Fruit fly (Drosophila melanogaster): ENCODE data around the gene tal-AA.

Gene tal-AA

dm6 chr3R:13779241-13779683, 33.6 kb upstream of the tal-AA start, which contains the start of the genes CG42375 and CG9288 (continued):
- TF ChIP-seq CG18764 (GFP tag; optimal IDR thresholded peaks at IDR 0.05) (peak; percentile 59), CG10565 (GFP tag; optimal IDR thresholded peaks at IDR 0.05) (peak; percentile 30), Fer1 (GFP tag; optimal IDR thresholded peaks at IDR 0.05) (peak; percentile 75), CG33557 (GFP tag; optimal IDR thresholded peaks at IDR 0.05) (no peak), CG2889 (GFP tag; IDR thresholded peaks at IDR 0.05) (no peak), CG5180 (GFP tag; optimal IDR thresholded peaks at IDR 0.05) (peak; percentile 37), peb (GFP tag; IDR thresholded peaks at IDR 0.05) (no peak), CG11085 (GFP tag; IDR thresholded peaks at IDR 0.05) (peak; percentile 38; the same call in 1 of the 2 replicates), CG13424 (tag; optimal IDR thresholded peaks at IDR 0.05) (peak; percentile 14), CG30403 (GFP tag; optimal IDR thresholded peaks at IDR 0.05) (peak; percentile 82), CG12104 (GFP tag; optimal IDR thresholded peaks at IDR 0.05) (peak; percentile 45), CG7745 (tag; optimal IDR thresholded peaks at IDR 0.05) (no peak), CG5245 (GFP tag; optimal IDR thresholded peaks at IDR 0.05) (peak; percentile 53), zfh2 (GFP tag; optimal IDR thresholded peaks at IDR 0.05) (peak; percentile 5), fd64A (GFP tag; optimal IDR thresholded peaks at IDR 0.05) (no peak), CG10462 (GFP tag; optimal IDR thresholded peaks at IDR 0.05) (no peak), phol (tag; optimal IDR thresholded peaks at IDR 0.05) (peak; percentile 73), CG9727 (GFP tag; optimal IDR thresholded peaks at IDR 0.05) (peak; percentile 81), trem (tag; optimal IDR thresholded peaks at IDR 0.05) (peak; percentile 59), ap (GFP tag; IDR thresholded peaks at IDR 0.05) (no peak), CG33213 (GFP tag; optimal IDR thresholded peaks at IDR 0.05) (peak; percentile 55), CG8944 (GFP tag; optimal IDR thresholded peaks at IDR 0.05) (no peak), CG10979 (tag; optimal IDR thresholded peaks at IDR 0.05) (peak; percentile 85), prd (optimal IDR thresholded peaks at IDR 0.05) (no peak), prd (GFP tag; IDR thresholded peaks at IDR 0.05) (peak; percentile 76), Spps (tag; optimal IDR thresholded peaks at IDR 0.05) (peak; percentile 53), Dfd (GFP tag; optimal IDR thresholded peaks at IDR 0.05) (no peak), HLH54F (GFP tag; optimal IDR thresholded peaks at IDR 0.05) (no peak), dysf (GFP tag; IDR thresholded peaks at IDR 0.05) (peak; percentile 38; the same call in 1 of the 3 replicates), bigmax (GFP tag; optimal IDR thresholded peaks at IDR 0.05) (no peak), CG10543 (GFP tag; optimal IDR thresholded peaks at IDR 0.05) (no peak), bsh (GFP tag; optimal IDR thresholded peaks at IDR 0.05) (peak in 1 of 2 experiments; percentile 43), CG6654 (GFP tag; optimal IDR thresholded peaks at IDR 0.05) (peak; percentile 41), run (tag; optimal IDR thresholded peaks at IDR 0.05) (peak; percentile 25), CG3281 (GFP tag; optimal IDR thresholded peaks at IDR 0.05) (peak; percentile 82), Side (GFP tag; optimal IDR thresholded peaks at IDR 0.05) (peak; percentile 58), mam (GFP tag; optimal IDR thresholded peaks at IDR 0.05) (peak; percentile 15), dmrt11E (tag; optimal IDR thresholded peaks at IDR 0.05) (peak; percentile 35), NC2β (GFP tag; optimal IDR thresholded peaks at IDR 0.05) (peak; percentile 68), stc (GFP tag; IDR thresholded peaks at IDR 0.05) (peak; percentile 76), al (GFP tag; IDR thresholded peaks at IDR 0.05) (0 out of 2 replicates have a peak, but pooled peaks have one; percentile 35), CG3163 (GFP tag; optimal IDR thresholded peaks at IDR 0.05) (no peak), PHDP (tag; optimal IDR thresholded peaks at IDR 0.05) (peak; percentile 31), Trl (optimal IDR thresholded peaks at IDR 0.05) (no peak), Trl (GFP tag; optimal IDR thresholded peaks at IDR 0.05) (peak; percentile 62), z (GFP tag; IDR thresholded peaks at IDR 0.05) (0 out of 3 replicates have a peak, but pooled peaks have one; percentile 32), Blimp-1 (GFP tag; optimal IDR thresholded peaks at IDR 0.05) (peak; percentile 77), CG31388 (GFP tag; optimal IDR thresholded peaks at IDR 0.05) (peak; percentile 56)
